Fruit fly (Drosophila melanogaster) S2 (cell line): ENCODE data around the gene MtnF.

Experiments
- CG8478 ChIP-seq: fragments of >200 bp; optimal IDR thresholded peaks from 2 replicates; lab custom pipeline; 2018
- CTCF ChIP-seq, 2 experiments: fragments of >200 bp; optimal IDR thresholded peaks; 2 replicates each; lab custom pipeline; 2018

dm6 chr3R:24634957-24635356 lies at the start of gene MtnF:
- no peak for TF ChIP-seq CG8478
- TF ChIP-seq CTCF (optimal IDR thresholded peaks at IDR 0.05; lab: Kevin White, UChicago) = no peak
